Worm (Caenorhabditis elegans): Measurements from ENCODE around the gene C16C8.18.

DNA sequence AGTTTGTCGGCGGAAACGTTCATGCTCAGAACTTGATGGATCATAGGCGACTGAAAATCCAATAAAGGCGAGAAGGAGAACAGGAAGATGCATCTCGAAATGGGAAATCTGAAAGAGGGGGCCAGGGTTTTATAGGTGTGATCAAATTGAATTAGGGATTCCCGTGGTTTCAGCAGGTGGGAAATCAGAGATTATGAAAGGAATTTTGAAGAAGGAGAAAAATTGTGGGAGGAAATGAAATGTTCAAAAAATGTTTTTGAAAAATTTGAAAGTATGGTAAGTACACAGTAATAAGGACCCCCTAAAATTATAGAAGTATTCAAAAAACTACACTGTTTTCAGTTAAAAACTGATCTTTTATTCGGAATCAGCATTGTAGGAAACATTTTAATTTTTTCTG is 41.0 kb downstream of the C16C8.18 start, which contains the start of gene Y49F6B.20:
- TF ChIP-seq unc-62 (GFP tag; optimal IDR thresholded peaks at IDR 0.05) (no peak), nhr-25 (tag; optimal IDR thresholded peaks at IDR 0.05) (no peak), ama-1 (optimal IDR thresholded peaks at IDR 0.05) (no peak)

All from whole organism, L2 larva.